Worm (Caenorhabditis elegans) whole organism, L1 larva: ENCODE results near the gene srd-17.

Source experiments
- ceh-88 ChIP-seq: fragments of 200-800 bp; sonication (Bioruptor generic); IDR thresholded peaks from 2 replicates; pipeline ENCODE4 v1.3.6; 2022; ENCODE audit warnings: missing genetic modification characterization, missing compliant biosample characterization
- dpl-1 ChIP-seq, 3 experiments: fragments of 150-350 bp in 2 of 3; sonication (generic microtip) in 1 of 3; optimal IDR thresholded peaks; 2 replicates each; lab custom pipeline; 2014 to 2017; ENCODE audit warnings: missing biosample characterization in 3 of 3, missing genetic modification characterization in 3 of 3, missing genetic modification reagents in 3 of 3
- efl-3 ChIP-seq: fragments of 200-800 bp; sonication (Bioruptor generic); optimal IDR thresholded peaks from 2 replicates; lab custom pipeline; 2018; ENCODE audit warnings: mild to moderate bottlenecking, missing genetic modification characterization, missing compliant biosample characterization
- fkh-10 ChIP-seq: sonication (generic microtip); optimal IDR thresholded peaks from 2 replicates; lab custom pipeline; 2017; ENCODE audit warnings: missing biosample characterization, missing genetic modification reagents, missing genetic modification characterization
- fkh-4 ChIP-seq: sonication (generic microtip); optimal IDR thresholded peaks from 2 replicates; lab custom pipeline; 2016; ENCODE audit warnings: missing compliant biosample characterization, missing genetic modification characterization, borderline replicate concordance
- fos-1 ChIP-seq: fragments of 150-350 bp; optimal IDR thresholded peaks from 2 replicates; lab custom pipeline; 2014; ENCODE audit warnings: missing biosample characterization, missing genetic modification characterization
- mdl-1 ChIP-seq, 2 experiments: fragments of 150-350 bp; optimal IDR thresholded peaks; 2 replicates each; lab custom pipeline; 2014 to 2017; ENCODE audit warnings: missing biosample characterization in 2 of 2, missing genetic modification characterization in 2 of 2, inconsistent platforms in 1 of 2
- nhr-28 ChIP-seq: fragments of 150-350 bp; optimal IDR thresholded peaks from 2 replicates; lab custom pipeline; 2014; ENCODE audit warnings: missing biosample characterization, missing genetic modification characterization
- nhr-76 ChIP-seq: sonication (generic microtip); optimal IDR thresholded peaks from 2 replicates; lab custom pipeline; 2017; ENCODE audit warnings: missing biosample characterization, missing genetic modification characterization
- nhr-90 ChIP-seq: sonication (generic microtip); optimal IDR thresholded peaks from 2 replicates; lab custom pipeline; 2016; ENCODE audit warnings: mild to moderate bottlenecking, missing genetic modification characterization, missing compliant biosample characterization; ENCODE audit not compliant: poor library complexity
- skn-1 ChIP-seq: fragments of 150-350 bp; optimal IDR thresholded peaks from 2 replicates; lab custom pipeline; 2014; ENCODE audit warnings: missing biosample characterization, missing genetic modification characterization
- snpc-4 ChIP-seq: fragments of 150-350 bp; optimal IDR thresholded peaks from 2 replicates; lab custom pipeline; 2014; ENCODE audit warnings: missing biosample characterization, missing genetic modification characterization
- tbx-2 ChIP-seq: sonication (generic microtip); optimal IDR thresholded peaks from 2 replicates; lab custom pipeline; 2016; ENCODE audit warnings: missing genetic modification characterization, missing compliant biosample characterization
- ztf-11 ChIP-seq, 2 experiments: sonication (generic microtip); optimal IDR thresholded peaks; 2 replicates each; lab custom pipeline; 2016 to 2017; ENCODE audit warnings: missing genetic modification characterization in 2 of 2, missing biosample characterization in 1 of 2, missing compliant biosample characterization in 1 of 2

ce11 chrV:13468190-13468765 is 35.8 kb upstream of the srd-17 start, which contains the start of the genes F25H9.6 and F25H9.7:
- no peak for TF ChIP-seq nhr-28 (tag; lab: Kevin White, UChicago)
- peak; percentile 48 for TF ChIP-seq nhr-76 (tag; lab: Kevin White, UChicago)
- peak; percentile 37 to 96 for TF ChIP-seq mdl-1 (tag; optimal IDR thresholded peaks at IDR 0.05; lab: Kevin White, UChicago)
- peak; percentile 70 to 85 (median 79) for TF ChIP-seq dpl-1 (GFP tag; optimal IDR thresholded peaks at IDR 0.05; lab: Kevin White, UChicago)
- TF ChIP-seq nhr-90 (tag; lab: Kevin White, UChicago), result peak; percentile 98
- TF ChIP-seq snpc-4 (tag; lab: Kevin White, UChicago), result peak; percentile 75
- peak; percentile 74 for TF ChIP-seq ceh-88 (GFP tag; lab: Robert Waterston, UW)
- TF ChIP-seq fos-1 (tag; lab: Kevin White, UChicago), result peak; percentile 72
- no peak for TF ChIP-seq fkh-10 (GFP tag; lab: Kevin White, UChicago)
- TF ChIP-seq fkh-4 (tag; lab: Kevin White, UChicago), result peak; percentile 100
- TF ChIP-seq skn-1 (tag; lab: Kevin White, UChicago), result peak; percentile 51
- peak in 1 of 2 experiments; percentile 99 for TF ChIP-seq ztf-11 (tag; optimal IDR thresholded peaks at IDR 0.05; lab: Kevin White, UChicago)
- TF ChIP-seq efl-3 (GFP tag; lab: Kevin White, UChicago), result peak; percentile 88
- peak; percentile 97 for TF ChIP-seq tbx-2
